Worm (Caenorhabditis elegans) whole organism, late embryonic: ENCODE measurements around the gene mtr-4.

Source experiments
- C08G9.2 ChIP-seq: sonication (generic microtip); optimal IDR thresholded peaks from 2 replicates; lab custom pipeline; 2016; ENCODE audit warnings: mild to moderate bottlenecking, missing genetic modification characterization, moderate library complexity, missing compliant biosample characterization
- C38D4.7 ChIP-seq: fragments of 200-800 bp; sonication (Bioruptor generic); optimal IDR thresholded peaks from 2 replicates; lab custom pipeline; 2018; ENCODE audit warnings: mild to moderate bottlenecking, missing genetic modification characterization, moderate library complexity, missing compliant biosample characterization
- F13H6.1 ChIP-seq: sonication (generic microtip); optimal IDR thresholded peaks from 2 replicates; lab custom pipeline; 2016; ENCODE audit warnings: missing genetic modification characterization, missing compliant biosample characterization
- T23F11.4 ChIP-seq: fragments of 200-800 bp; sonication (Bioruptor generic); optimal IDR thresholded peaks from 2 replicates; lab custom pipeline; 2018; ENCODE audit warnings: mild to moderate bottlenecking, missing genetic modification characterization, missing compliant biosample characterization
- Y22D7AL.16 ChIP-seq: sonication (generic microtip); optimal IDR thresholded peaks from 2 replicates; lab custom pipeline; 2016; ENCODE audit warnings: missing genetic modification characterization, missing compliant biosample characterization
- ahr-1 ChIP-seq: sonication (generic microtip); optimal IDR thresholded peaks from 2 replicates; lab custom pipeline; 2016; ENCODE audit warnings: missing genetic modification characterization, missing compliant biosample characterization
- ama-1 ChIP-seq: fragments of 150-350 bp; optimal IDR thresholded peaks from 2 replicates; lab custom pipeline; 2014
- ceh-2 ChIP-seq: sonication (generic microtip); optimal IDR thresholded peaks from 2 replicates; lab custom pipeline; 2016; ENCODE audit warnings: missing genotype, missing genetic modification characterization, missing compliant biosample characterization
- ceh-30 ChIP-seq: fragments of 150-350 bp; optimal IDR thresholded peaks from 2 replicates; lab custom pipeline; 2014; ENCODE audit warnings: missing biosample characterization, missing genetic modification characterization
- ceh-31 ChIP-seq: sonication (generic microtip); optimal IDR thresholded peaks from 2 replicates; lab custom pipeline; 2016; ENCODE audit warnings: missing genetic modification characterization, missing compliant biosample characterization
- ceh-34 ChIP-seq: sonication (generic microtip); optimal IDR thresholded peaks from 2 replicates; lab custom pipeline; 2016; ENCODE audit warnings: mild to moderate bottlenecking, missing genetic modification characterization, missing compliant biosample characterization
- ceh-6 ChIP-seq: fragments of 200-800 bp; sonication (Bioruptor generic); optimal IDR thresholded peaks from 2 replicates; lab custom pipeline; 2018; ENCODE audit warnings: mild to moderate bottlenecking, missing genetic modification characterization, missing compliant biosample characterization
- ceh-9 ChIP-seq: sonication (generic microtip); optimal IDR thresholded peaks from 2 replicates; lab custom pipeline; 2016; ENCODE audit warnings: mild to moderate bottlenecking, missing genetic modification characterization, inconsistent platforms, missing compliant biosample characterization
- elt-2 ChIP-seq: sonication (generic microtip); optimal IDR thresholded peaks from 2 replicates; lab custom pipeline; 2016; ENCODE audit warnings: missing genetic modification reagents, missing genetic modification characterization, missing compliant biosample characterization
- ets-4 ChIP-seq: sonication (generic microtip); optimal IDR thresholded peaks from 2 replicates; lab custom pipeline; 2016; ENCODE audit warnings: missing genetic modification characterization, missing compliant biosample characterization
- gmeb-2 ChIP-seq: sonication (generic microtip); optimal IDR thresholded peaks from 2 replicates; lab custom pipeline; 2016; ENCODE audit warnings: missing genetic modification characterization, inconsistent platforms, missing compliant biosample characterization
- hlh-15 ChIP-seq: sonication (generic microtip); optimal IDR thresholded peaks from 2 replicates; lab custom pipeline; 2016; ENCODE audit warnings: missing genetic modification characterization, missing compliant biosample characterization
- hlh-30 ChIP-seq: sonication (generic microtip); optimal IDR thresholded peaks from 2 replicates; lab custom pipeline; 2017; ENCODE audit warnings: antibody characterized with exemption, missing genetic modification characterization, missing compliant biosample characterization; ENCODE audit not compliant: insufficient read depth
- lin-11 ChIP-seq: fragments of 200-800 bp; sonication (Bioruptor generic); optimal IDR thresholded peaks from 2 replicates; lab custom pipeline; 2018; ENCODE audit warnings: mild to moderate bottlenecking, missing genetic modification characterization, missing compliant biosample characterization
- nfya-1 ChIP-seq: sonication (generic microtip); optimal IDR thresholded peaks from 2 replicates; lab custom pipeline; 2017; ENCODE audit warnings: missing genetic modification characterization, mild to moderate bottlenecking, missing compliant biosample characterization, antibody characterized with exemption, moderate library complexity
- nhr-11 ChIP-seq: fragments of 150-350 bp; optimal IDR thresholded peaks from 2 replicates; lab custom pipeline; 2014; ENCODE audit warnings: missing biosample characterization, missing genetic modification characterization
- nhr-232 ChIP-seq: sonication (generic microtip); optimal IDR thresholded peaks from 2 replicates; lab custom pipeline; 2016; ENCODE audit warnings: missing genetic modification characterization, missing compliant biosample characterization
- npax-4 ChIP-seq: sonication (generic microtip); optimal IDR thresholded peaks from 2 replicates; lab custom pipeline; 2016; ENCODE audit warnings: missing genetic modification characterization, missing compliant biosample characterization
- pat-9 ChIP-seq: fragments of 200-800 bp; sonication (Bioruptor generic); optimal IDR thresholded peaks from 2 replicates; lab custom pipeline; 2018; ENCODE audit warnings: mild to moderate bottlenecking, missing genetic modification characterization, moderate library complexity, missing compliant biosample characterization
- pha-4 ChIP-seq: fragments of 150-350 bp; optimal IDR thresholded peaks from 2 replicates; lab custom pipeline; 2018; ENCODE audit warnings: missing biosample characterization, missing genetic modification reagents, missing genetic modification characterization
- pqm-1 ChIP-seq: sonication (generic microtip); optimal IDR thresholded peaks from 2 replicates; lab custom pipeline; 2016; ENCODE audit warnings: missing genetic modification characterization, missing compliant biosample characterization
- rnt-1 ChIP-seq: sonication (generic microtip); optimal IDR thresholded peaks from 2 replicates; lab custom pipeline; 2016; ENCODE audit warnings: missing genetic modification characterization, missing compliant biosample characterization
- sox-2 ChIP-seq: fragments of 200-800 bp; sonication (Bioruptor generic); IDR thresholded peaks from 2 replicates; pipeline ENCODE4 v1.3.6; 2022; ENCODE audit warnings: missing genetic modification reagents, missing genetic modification characterization, missing compliant biosample characterization
- syd-9 ChIP-seq: sonication (generic microtip); optimal IDR thresholded peaks from 2 replicates; lab custom pipeline; 2016; ENCODE audit warnings: mild to moderate bottlenecking, missing genetic modification characterization, moderate library complexity, missing compliant biosample characterization
- tbx-2 ChIP-seq: sonication (generic microtip); optimal IDR thresholded peaks from 2 replicates; lab custom pipeline; 2016; ENCODE audit warnings: missing genetic modification characterization, missing compliant biosample characterization
- unc-42 ChIP-seq: sonication (generic microtip); optimal IDR thresholded peaks from 2 replicates; lab custom pipeline; 2016; ENCODE audit warnings: missing genotype, missing genetic modification characterization, missing compliant biosample characterization
- unc-86 ChIP-seq: sonication (generic microtip); optimal IDR thresholded peaks from 2 replicates; lab custom pipeline; 2016; ENCODE audit warnings: missing genetic modification characterization, missing compliant biosample characterization
- zip-5 ChIP-seq: sonication (generic microtip); optimal IDR thresholded peaks from 2 replicates; lab custom pipeline; 2016; ENCODE audit warnings: missing genetic modification characterization, missing compliant biosample characterization

Gene mtr-4

DNA sequence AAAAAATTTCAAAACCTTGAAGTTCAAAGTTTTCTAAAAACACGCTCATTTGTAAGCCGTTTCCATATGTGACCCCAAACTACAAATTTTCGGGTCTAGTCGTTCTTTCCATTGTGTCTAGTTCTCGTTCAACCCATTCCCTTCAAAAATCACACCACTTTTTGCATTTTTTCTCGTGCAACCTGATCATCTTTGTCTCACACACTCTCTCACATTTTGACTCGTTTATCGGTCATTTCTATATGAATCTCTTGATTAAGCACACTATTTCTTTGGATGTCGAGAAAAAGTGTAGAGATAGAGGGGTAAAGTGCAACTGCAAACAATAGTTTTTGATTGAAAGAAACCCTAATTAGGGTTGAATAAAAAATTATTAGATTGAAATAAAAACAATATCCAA lies 21.9 kb upstream of the mtr-4 start:
- no peak for TF ChIP-seq lin-11 (tag; lab: Kevin White, UChicago)
- TF ChIP-seq ceh-31 (tag; lab: Kevin White, UChicago): no peak
- TF ChIP-seq F13H6.1 (tag; lab: Kevin White, UChicago): no peak
- TF ChIP-seq Y22D7AL.16 (tag; lab: Kevin White, UChicago): no peak
- peak; percentile 6 for TF ChIP-seq unc-42 (tag; lab: Kevin White, UChicago)

DNA sequence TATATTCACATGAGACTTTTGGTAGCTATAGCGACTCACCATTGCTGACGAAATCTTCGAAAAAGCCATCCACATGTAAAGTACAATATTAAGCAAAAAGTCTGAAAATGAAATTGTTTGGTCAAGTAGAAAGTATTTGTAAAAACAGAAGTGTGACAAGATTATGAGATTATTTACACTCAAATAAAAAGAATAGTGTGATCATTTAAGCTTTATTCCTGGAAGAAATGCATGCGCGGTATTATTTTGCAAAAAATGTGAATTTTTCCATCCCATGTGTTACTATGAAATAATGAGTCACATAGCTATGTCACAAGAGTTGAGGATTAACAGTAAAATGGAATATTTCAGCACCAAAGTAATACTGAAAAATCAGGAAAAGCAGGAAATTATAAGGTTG lies 14.9 kb upstream of the mtr-4 start, which contains the start of gene dct-15:
Gene dct-15 (minus strand): TSS at position 101 of the 400 bp plus-strand sequence.
- no peak for TF ChIP-seq zip-5 (tag; lab: Kevin White, UChicago)
- no peak for TF ChIP-seq rnt-1 (tag; lab: Kevin White, UChicago)
- TF ChIP-seq nhr-232 (tag; lab: Kevin White, UChicago): no peak
- TF ChIP-seq ama-1: no peak
- no peak for TF ChIP-seq ceh-2 (tag; lab: Kevin White, UChicago)
- no peak for TF ChIP-seq pha-4
- TF ChIP-seq ceh-6 (GFP tag; lab: Kevin White, UChicago): no peak
- no peak for TF ChIP-seq ceh-34 (tag; lab: Kevin White, UChicago)
- no peak for TF ChIP-seq unc-86 (tag; lab: Kevin White, UChicago)
- no peak for TF ChIP-seq T23F11.4 (GFP tag; lab: Kevin White, UChicago)
- TF ChIP-seq pqm-1: no peak
- no peak for TF ChIP-seq ceh-31 (tag; lab: Kevin White, UChicago)
- TF ChIP-seq nfya-1 (tag; lab: Kevin White, UChicago): no peak

DNA sequence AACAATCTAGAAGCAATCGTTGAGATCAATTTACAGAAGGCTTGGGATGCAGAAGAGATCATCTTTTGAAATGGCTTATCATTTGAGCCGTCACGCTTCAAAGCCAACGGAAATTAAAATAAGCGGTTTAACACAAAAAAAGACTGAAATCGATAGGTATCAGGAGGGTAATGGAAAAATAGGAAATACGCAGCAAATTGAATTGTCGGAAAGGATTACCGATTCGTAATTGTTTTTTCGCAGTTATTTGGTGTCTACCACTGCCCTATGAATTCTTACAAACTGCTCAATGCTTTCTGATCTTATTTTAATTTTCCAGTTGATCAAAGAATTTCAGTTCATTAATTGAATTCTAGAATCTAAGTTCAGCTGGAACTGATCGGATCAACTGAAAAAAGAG lies 14.0 kb upstream of the mtr-4 start:
- no peak for TF ChIP-seq nfya-1 (tag; lab: Kevin White, UChicago)
- TF ChIP-seq gmeb-2: no peak
- no peak for TF ChIP-seq elt-2 (tag; lab: Kevin White, UChicago)
- TF ChIP-seq nhr-11 (tag; lab: Kevin White, UChicago): no peak
- no peak for TF ChIP-seq Y22D7AL.16 (tag; lab: Kevin White, UChicago)
- TF ChIP-seq pat-9 (tag; lab: Kevin White, UChicago): no peak
- TF ChIP-seq tbx-2 (tag; lab: Kevin White, UChicago): no peak
- TF ChIP-seq hlh-30 (tag; lab: Kevin White, UChicago): no peak

DNA sequence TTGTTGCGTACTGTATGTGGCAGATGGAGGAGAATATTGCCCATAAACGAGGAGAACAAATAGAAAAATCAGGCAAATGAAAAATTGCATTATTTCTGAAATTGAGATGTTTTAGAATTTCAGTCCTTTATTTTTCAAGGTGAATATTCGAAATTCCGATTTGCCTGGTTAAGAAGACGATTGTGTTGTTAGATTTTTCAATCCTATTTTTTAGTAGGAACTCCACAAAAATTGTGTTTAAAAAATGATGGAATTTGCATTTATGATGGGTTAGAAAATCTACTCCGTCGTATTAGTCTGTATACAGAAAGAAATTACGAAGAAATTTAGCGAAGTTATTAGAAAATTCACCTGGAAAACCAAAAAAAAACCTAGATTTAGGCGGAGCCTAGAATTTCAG lies 10.1 kb upstream of the mtr-4 start, which contains the start of gene egl-20:
Gene egl-20 (minus strand): TSS at position 101 of the 400 bp plus-strand sequence.
- TF ChIP-seq ets-4 (tag; lab: Kevin White, UChicago): no peak
- no peak for TF ChIP-seq npax-4 (tag; lab: Kevin White, UChicago)

DNA sequence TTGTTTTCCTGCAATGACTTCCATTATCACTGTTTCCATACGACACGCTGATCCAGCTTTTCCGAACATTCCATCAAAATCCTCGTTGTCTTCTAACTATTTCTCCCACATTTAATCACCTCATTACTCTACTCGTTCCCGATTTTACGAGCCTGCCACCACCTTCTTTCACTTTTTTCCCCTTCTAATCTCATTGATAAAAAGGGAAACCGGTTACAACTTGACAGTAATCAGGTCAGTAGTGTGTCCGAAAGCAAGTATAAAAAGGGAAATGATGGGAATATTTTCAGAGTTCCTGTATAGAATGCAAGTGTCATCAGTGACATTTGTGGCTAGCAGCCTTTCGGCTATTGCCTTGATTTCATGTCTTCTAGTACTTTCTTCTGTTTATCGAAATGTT lies 3.9 kb upstream of the mtr-4 start, which contains the start of gene col-123:
Gene col-123 (plus strand): TSS at position 301 of the 400 bp plus-strand sequence.
- TF ChIP-seq C08G9.2: no peak
- no peak for TF ChIP-seq C38D4.7
- TF ChIP-seq ceh-6 (GFP tag; lab: Kevin White, UChicago): no peak
- TF ChIP-seq ets-4 (tag; lab: Kevin White, UChicago): no peak
- TF ChIP-seq pqm-1: no peak
- no peak for TF ChIP-seq lin-11 (tag; lab: Kevin White, UChicago)
- no peak for TF ChIP-seq ceh-30 (tag; lab: Kevin White, UChicago)
- no peak for TF ChIP-seq nhr-11 (tag; lab: Kevin White, UChicago)
- TF ChIP-seq syd-9 (tag; lab: Kevin White, UChicago): no peak
- no peak for TF ChIP-seq ceh-9 (tag; lab: Kevin White, UChicago)
- TF ChIP-seq ahr-1: no peak
- TF ChIP-seq hlh-15 (tag; lab: Kevin White, UChicago): no peak

DNA sequence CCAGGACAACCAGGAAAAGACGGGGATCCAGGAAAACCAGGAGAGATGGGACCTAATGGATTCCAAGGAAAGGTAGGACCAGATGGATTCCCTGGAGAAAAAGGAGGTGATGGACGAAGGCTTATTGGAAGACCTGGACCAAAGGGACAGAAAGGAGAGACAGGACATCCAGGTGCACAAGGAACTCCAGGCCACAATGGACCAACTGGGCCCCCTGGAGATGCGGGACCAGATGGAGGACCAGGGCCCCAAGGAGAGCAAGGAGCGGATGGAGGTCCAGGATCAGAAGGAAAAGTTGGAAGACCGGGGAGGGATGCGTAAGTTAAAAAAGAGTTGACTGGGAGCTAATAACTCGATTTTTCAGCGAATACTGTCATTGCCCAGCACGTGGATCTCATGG lies 2.9 kb upstream of the mtr-4 start:
- TF ChIP-seq C08G9.2 (peak; percentile 9), sox-2 (no peak)
- TF ChIP-seq, all 69 proteins: peak for 1
